Fruit fly (Drosophila melanogaster) whole organism, embryonic: ENCODE data around the gene CG15742.

Source experiments
- Aef1 ChIP-seq: fragments of 200-800 bp; sonication (Bioruptor generic); IDR thresholded peaks from 3 replicates; pipeline ENCODE4 v1.3.6; 2022; ENCODE audit warnings: missing biosample characterization, missing genetic modification characterization
- CG12659 ChIP-seq: fragments of 200-800 bp; sonication (Bioruptor generic); optimal IDR thresholded peaks from 3 replicates; lab custom pipeline; 2017; ENCODE audit warnings: mild to moderate bottlenecking, missing biosample characterization, missing genetic modification reagents, missing genetic modification characterization
- CG13287 ChIP-seq: fragments of 200-800 bp; sonication (Bioruptor generic); IDR thresholded peaks from 2 replicates; pipeline ENCODE4 v1.3.6; 2022; ENCODE audit warnings: missing biosample characterization, missing genetic modification characterization; ENCODE audit not compliant: partially characterized antibody
- CG13296 ChIP-seq: fragments of 200-800 bp; sonication (Bioruptor generic); optimal IDR thresholded peaks from 3 replicates; lab custom pipeline; 2018; ENCODE audit warnings: missing biosample characterization, mild to moderate bottlenecking, missing genetic modification characterization
- CG14050 ChIP-seq: fragments of 200-800 bp; sonication (Bioruptor generic); IDR thresholded peaks from 3 replicates; pipeline ENCODE4 v1.3.6; 2022; ENCODE audit warnings: missing biosample characterization, missing genetic modification characterization
- CG16813 ChIP-seq: fragments of 200-800 bp; sonication (Bioruptor generic); IDR thresholded peaks from 3 replicates; pipeline ENCODE4 v1.3.6; 2022; ENCODE audit warnings: missing biosample characterization, missing genetic modification characterization; ENCODE audit not compliant: partially characterized antibody
- CG18599 ChIP-seq: fragments of 200-800 bp; sonication (Bioruptor generic); optimal IDR thresholded peaks from 3 replicates; lab custom pipeline; 2017; ENCODE audit warnings: missing biosample characterization, missing genetic modification characterization, mild to moderate bottlenecking, moderate library complexity, missing genetic modification reagents
- CG2129 ChIP-seq: fragments of 200-800 bp; sonication (Bioruptor generic); IDR thresholded peaks from 2 replicates; pipeline ENCODE4 v1.3.6; 2022; ENCODE audit warnings: missing biosample characterization, missing genetic modification characterization; ENCODE audit not compliant: partially characterized antibody
- CG2889 ChIP-seq: fragments of 200-800 bp; sonication (Bioruptor generic); IDR thresholded peaks from 3 replicates; pipeline ENCODE4 v1.3.6; 2022; ENCODE audit warnings: missing biosample characterization, missing genetic modification characterization
- CG3847 ChIP-seq: fragments of 200-800 bp; sonication (Bioruptor generic); IDR thresholded peaks from 2 replicates; pipeline ENCODE4 v1.3.6; 2022; ENCODE audit warnings: missing biosample characterization, missing genetic modification characterization
- CG43689 ChIP-seq: fragments of 200-800 bp; sonication (Bioruptor generic); IDR thresholded peaks from 2 replicates; pipeline ENCODE4 v1.3.6; 2022; ENCODE audit warnings: missing biosample characterization, missing genetic modification characterization
- CG8765 ChIP-seq: fragments of 200-800 bp; sonication (Bioruptor generic); IDR thresholded peaks from 2 replicates; pipeline ENCODE4 v1.3.6; 2022; ENCODE audit warnings: missing biosample characterization, missing genetic modification characterization
- CG8924 ChIP-seq: fragments of 200-800 bp; optimal IDR thresholded peaks from 3 replicates; lab custom pipeline; 2019; ENCODE audit warnings: missing biosample characterization, mild to moderate bottlenecking, missing genetic modification characterization, moderate library complexity
- CG9609 ChIP-seq: fragments of 200-800 bp; sonication (Bioruptor generic); optimal IDR thresholded peaks from 3 replicates; lab custom pipeline; 2016; ENCODE audit warnings: missing biosample characterization, missing genetic modification characterization
- CG9932 ChIP-seq: fragments of 200-800 bp; sonication (Bioruptor generic); IDR thresholded peaks from 2 replicates; pipeline ENCODE4 v1.3.6; 2022; ENCODE audit warnings: missing biosample characterization, missing genetic modification characterization
- CTCF ChIP-seq: fragments of 200-800 bp; sonication (Bioruptor generic); optimal IDR thresholded peaks from 2 replicates; lab custom pipeline; 2017; ENCODE audit warnings: missing biosample characterization, mild to moderate bottlenecking, missing genetic modification characterization, moderate library complexity
- Dll ChIP-seq: fragments of 200-800 bp; sonication (Bioruptor generic); IDR thresholded peaks from 4 replicates; pipeline ENCODE4 v1.3.6; 2022; ENCODE audit warnings: missing biosample characterization, missing genetic modification characterization; ENCODE audit not compliant: partially characterized antibody
- Doc3 ChIP-seq: fragments of 200-800 bp; sonication (Bioruptor generic); IDR thresholded peaks from 3 replicates; pipeline ENCODE4 v1.3.6; 2022; ENCODE audit warnings: missing biosample characterization, missing genetic modification characterization; ENCODE audit not compliant: partially characterized antibody
- HLH4C ChIP-seq: fragments of 200-800 bp; sonication (Bioruptor generic); IDR thresholded peaks from 3 replicates; pipeline ENCODE4 v1.3.6; 2022; ENCODE audit warnings: missing biosample characterization, missing genetic modification characterization; ENCODE audit not compliant: partially characterized antibody
- HmgZ ChIP-seq: fragments of 200-800 bp; sonication (Bioruptor generic); optimal IDR thresholded peaks from 2 replicates; lab custom pipeline; 2018; ENCODE audit warnings: missing biosample characterization, mild to moderate bottlenecking, missing genetic modification characterization
- MBD-R2 ChIP-seq: fragments of 200-800 bp; sonication (Bioruptor generic); IDR thresholded peaks from 2 replicates; pipeline ENCODE4 v1.3.6; 2022; ENCODE audit warnings: missing biosample characterization, missing genetic modification characterization
- MESR4 ChIP-seq: fragments of 200-800 bp; sonication (Bioruptor generic); optimal IDR thresholded peaks from 2 replicates; lab custom pipeline; 2018; ENCODE audit warnings: missing biosample characterization, mild to moderate bottlenecking, missing genetic modification characterization, moderate library complexity
- Myb ChIP-seq: fragments of 200-800 bp; sonication (Bioruptor generic); optimal IDR thresholded peaks from 2 replicates; lab custom pipeline; 2016; ENCODE audit warnings: missing biosample characterization, missing genetic modification characterization
- Opbp ChIP-seq: fragments of 200-800 bp; sonication (Bioruptor generic); IDR thresholded peaks from 3 replicates; pipeline ENCODE4 v1.3.6; 2022; ENCODE audit warnings: missing biosample characterization, missing genetic modification characterization; ENCODE audit not compliant: partially characterized antibody
- PHDP ChIP-seq: fragments of 200-800 bp; sonication (Bioruptor generic); optimal IDR thresholded peaks from 3 replicates; lab custom pipeline; 2018; ENCODE audit warnings: missing biosample characterization, mild to moderate bottlenecking, missing genetic modification characterization, moderate library complexity
- Scr ChIP-seq: fragments of 200-800 bp; sonication (Bioruptor generic); IDR thresholded peaks from 2 replicates; pipeline ENCODE4 v1.3.6; 2022; ENCODE audit warnings: missing biosample characterization, missing genetic modification characterization; ENCODE audit not compliant: partially characterized antibody
- Six4 ChIP-seq: fragments of 200-800 bp; sonication (Bioruptor generic); optimal IDR thresholded peaks from 2 replicates; lab custom pipeline; 2016; ENCODE audit warnings: missing biosample characterization, missing genetic modification characterization
- Sry-δ ChIP-seq: fragments of 200-800 bp; sonication (Bioruptor generic); optimal IDR thresholded peaks from 2 replicates; lab custom pipeline; 2016; ENCODE audit warnings: missing biosample characterization, missing genetic modification characterization
- Taf1 ChIP-seq: fragments of 200-800 bp; sonication (Bioruptor generic); IDR thresholded peaks from 2 replicates; pipeline ENCODE4 v1.3.6; 2022; ENCODE audit warnings: missing biosample characterization, missing genetic modification characterization
- YL-1 ChIP-seq: fragments of 200-800 bp; sonication (Bioruptor generic); optimal IDR thresholded peaks from 3 replicates; lab custom pipeline; 2017; ENCODE audit warnings: missing biosample characterization, mild to moderate bottlenecking, missing genetic modification characterization
- amos ChIP-seq: fragments of 200-800 bp; sonication (Bioruptor generic); IDR thresholded peaks from 2 replicates; pipeline ENCODE4 v1.3.6; 2022; ENCODE audit warnings: missing biosample characterization, missing genetic modification characterization; ENCODE audit not compliant: partially characterized antibody
- caup ChIP-seq: fragments of 200-800 bp; sonication (Bioruptor generic); optimal IDR thresholded peaks from 3 replicates; lab custom pipeline; 2017; ENCODE audit warnings: missing biosample characterization, mild to moderate bottlenecking, missing genetic modification characterization, moderate library complexity; ENCODE audit not compliant: severe bottlenecking
- crol ChIP-seq: fragments of 200-800 bp; sonication (Bioruptor generic); IDR thresholded peaks from 2 replicates; pipeline ENCODE4 v1.3.6; 2022; ENCODE audit warnings: missing biosample characterization, missing genetic modification characterization
- en ChIP-seq: fragments of 200-800 bp; sonication (Bioruptor generic); optimal IDR thresholded peaks from 2 replicates; lab custom pipeline; 2016; ENCODE audit warnings: missing biosample characterization, missing genetic modification characterization
- gfzf ChIP-seq: fragments of 200-800 bp; sonication (Bioruptor generic); optimal IDR thresholded peaks from 2 replicates; lab custom pipeline; 2016; ENCODE audit warnings: missing biosample characterization, mild to moderate bottlenecking, missing genetic modification characterization, moderate library complexity
- hb ChIP-seq: fragments of 200-800 bp; sonication (Bioruptor generic); IDR thresholded peaks from 3 replicates; pipeline ENCODE4 v1.3.6; 2022; ENCODE audit warnings: missing biosample characterization, missing genetic modification characterization; ENCODE audit not compliant: partially characterized antibody
- lab ChIP-seq: fragments of 200-800 bp; sonication (Bioruptor generic); optimal IDR thresholded peaks from 3 replicates; lab custom pipeline; 2017; ENCODE audit warnings: missing biosample characterization, missing genetic modification characterization, mild to moderate bottlenecking, moderate library complexity, missing genetic modification reagents
- pita ChIP-seq: fragments of 200-800 bp; sonication (Bioruptor generic); optimal IDR thresholded peaks from 2 replicates; lab custom pipeline; 2017; ENCODE audit warnings: missing biosample characterization, mild to moderate bottlenecking, missing genetic modification characterization
- pzg ChIP-seq: fragments of 200-800 bp; sonication (Bioruptor generic); optimal IDR thresholded peaks from 3 replicates; lab custom pipeline; 2018; ENCODE audit warnings: missing biosample characterization, mild to moderate bottlenecking, missing genetic modification characterization, moderate library complexity
- sd ChIP-seq: fragments of 200-800 bp; sonication (Bioruptor generic); optimal IDR thresholded peaks from 3 replicates; lab custom pipeline; 2018; ENCODE audit warnings: missing biosample characterization, mild to moderate bottlenecking, missing genetic modification characterization, moderate library complexity
- sna ChIP-seq: fragments of 200-800 bp; sonication (Bioruptor generic); IDR thresholded peaks from 2 replicates; pipeline ENCODE4 v1.3.6; 2022; ENCODE audit warnings: missing biosample characterization, missing genetic modification characterization; ENCODE audit not compliant: partially characterized antibody
- sob ChIP-seq: fragments of 200-800 bp; sonication (Bioruptor generic); IDR thresholded peaks from 2 replicates; pipeline ENCODE4 v1.3.6; 2022; ENCODE audit warnings: missing biosample characterization, missing genetic modification characterization
- stwl ChIP-seq: fragments of 200-800 bp; sonication (Bioruptor generic); optimal IDR thresholded peaks from 3 replicates; lab custom pipeline; 2018; ENCODE audit warnings: missing biosample characterization, mild to moderate bottlenecking, missing genetic modification characterization, moderate library complexity
- trem ChIP-seq: fragments of 200-800 bp; optimal IDR thresholded peaks from 3 replicates; lab custom pipeline; 2019; ENCODE audit warnings: missing biosample characterization, mild to moderate bottlenecking, missing genetic modification characterization, moderate library complexity
- vnd ChIP-seq: fragments of 200-800 bp; sonication (Bioruptor generic); IDR thresholded peaks from 3 replicates; pipeline ENCODE4 v1.3.6; 2022; ENCODE audit warnings: missing biosample characterization, missing genetic modification characterization; ENCODE audit not compliant: partially characterized antibody
- vvl ChIP-seq: fragments of 200-800 bp; sonication (Bioruptor generic); IDR thresholded peaks from 2 replicates; pipeline ENCODE4 v1.3.6; 2022; ENCODE audit warnings: missing biosample characterization, missing genetic modification characterization

Gene CG15742

dm6 chrX:13287854-13288376, 29.6 kb upstream of the CG15742 start, which contains the start of gene Remo (continued):
- TF ChIP-seq Aef1 (GFP tag; lab: Robert Waterston, UW) (peak; percentile 52; the same call in 2 of the 3 replicates), CG43689 (no peak), Doc3 (GFP tag; lab: Robert Waterston, UW) (0 out of 3 replicates have a peak, but pooled peaks have one; percentile 53), Myb (GFP tag; lab: Kevin White, UChicago) (peak; percentile 85), caup (GFP tag; lab: Kevin White, UChicago) (no peak), stwl (tag; lab: Kevin White, UChicago) (peak; percentile 32), sob (no peak), Taf1 (GFP tag; lab: Robert Waterston, UW) (no peak), YL-1 (GFP tag; lab: Kevin White, UChicago) (peak; percentile 60), CTCF (GFP tag; lab: Kevin White, UChicago) (peak; percentile 40), CG3847 (GFP tag; lab: Robert Waterston, UW) (peak; percentile 49; the same call in 1 of the 2 replicates), PHDP (tag; lab: Kevin White, UChicago) (no peak), sd (tag; lab: Kevin White, UChicago) (peak; percentile 15), CG8924 (tag; lab: Kevin White, UChicago) (peak; percentile 46), CG9609 (GFP tag; lab: Kevin White, UChicago) (no peak), gfzf (peak; percentile 95), amos (GFP tag; lab: Robert Waterston, UW) (peak; percentile 84), pita (GFP tag; lab: Kevin White, UChicago) (peak; percentile 78), hb (GFP tag; lab: Robert Waterston, UW) (0 out of 3 replicates have a peak, but pooled peaks have one; percentile 51), CG9932 (GFP tag; lab: Robert Waterston, UW) (peak; percentile 15; the same call in 1 of the 2 replicates), CG2889 (GFP tag; lab: Robert Waterston, UW) (no peak), en (GFP tag; lab: Kevin White, UChicago) (no peak), CG2129 (GFP tag; lab: Robert Waterston, UW) (peak; percentile 31; the same call in 1 of the 2 replicates), CG18599 (GFP tag; lab: Kevin White, UChicago) (no peak), HmgZ (tag; lab: Kevin White, UChicago) (peak; percentile 60), CG8765 (no peak), trem (tag; lab: Kevin White, UChicago) (peak; percentile 34), Opbp (GFP tag; lab: Robert Waterston, UW) (peak; percentile 76), HLH4C (GFP tag; lab: Robert Waterston, UW) (peak; percentile 57; the same call in 2 of the 3 replicates), Dll (peak; percentile 66)

dm6 chrX:13285749-13286336, 27.5 kb upstream of the CG15742 start:
- TF ChIP-seq Doc3 (GFP tag; lab: Robert Waterston, UW) (peak; percentile 47; the same call in 1 of the 3 replicates), pzg (GFP tag; lab: Kevin White, UChicago) (peak; percentile 24), Dll (peak; percentile 81), Six4 (GFP tag; lab: Kevin White, UChicago) (no peak), CG14050 (no peak), CG16813 (GFP tag; lab: Robert Waterston, UW) (peak; percentile 67; the same call in 1 of the 3 replicates), crol (GFP tag; lab: Robert Waterston, UW) (peak; percentile 83), Sry-δ (GFP tag; lab: Kevin White, UChicago) (peak; percentile 86), vvl (no peak), Scr (peak; percentile 72), CG2129 (GFP tag; lab: Robert Waterston, UW) (no peak; the same call in 1 of the 2 replicates), vnd (GFP tag; lab: Robert Waterston, UW) (peak; percentile 37; the same call in 1 of the 3 replicates), CG13287 (GFP tag; lab: Robert Waterston, UW) (peak; percentile 74), sna (0 out of 2 replicates have a peak, but pooled peaks have one; percentile 41), HLH4C (GFP tag; lab: Robert Waterston, UW) (peak; percentile 64; the same call in 1 of the 3 replicates), MBD-R2 (peak; percentile 26; the same call in 1 of the 2 replicates), lab (GFP tag; lab: Kevin White, UChicago) (no peak), CG13296 (GFP tag; lab: Kevin White, UChicago) (no peak), CG12659 (peak; percentile 42), MESR4 (peak; percentile 24)
